Worm (Caenorhabditis elegans) whole organism, midembryonic: ENCODE measurements around the gene nhr-168.

Experiments
- T22C8.4 ChIP-seq: fragments of 200-800 bp; sonication (Bioruptor generic); IDR thresholded peaks from 2 replicates; pipeline ENCODE4 v1.3.6; 2022; ENCODE audit warnings: missing genetic modification characterization, missing compliant biosample characterization
- cog-1 ChIP-seq: sonication (generic microtip); optimal IDR thresholded peaks from 2 replicates; lab custom pipeline; 2016; ENCODE audit warnings: missing genetic modification characterization, missing compliant biosample characterization
- flt-1 ChIP-seq: fragments of 200-800 bp; sonication (Bioruptor generic); IDR thresholded peaks from 2 replicates; pipeline ENCODE4 v1.3.6; 2022; ENCODE audit warnings: missing genetic modification characterization, missing compliant biosample characterization
- klf-2 ChIP-seq: fragments of 200-800 bp; sonication (Bioruptor generic); conservative IDR thresholded peaks from 2 replicates; pipeline ENCODE4 v1.3.6; 2022; ENCODE audit warnings: missing genetic modification reagents, missing genetic modification characterization, missing compliant biosample characterization
- med-1 ChIP-seq: sonication (generic microtip); optimal IDR thresholded peaks from 2 replicates; lab custom pipeline; 2017; ENCODE audit warnings: missing genetic modification characterization, mild to moderate bottlenecking, missing compliant biosample characterization, antibody characterized with exemption, missing genetic modification reagents; ENCODE audit not compliant: insufficient read depth
- ref-1 ChIP-seq: fragments of 200-800 bp; sonication (Bioruptor generic); conservative IDR thresholded peaks from 2 replicates; pipeline ENCODE4 v1.3.6; 2022; ENCODE audit warnings: missing genetic modification reagents, missing genetic modification characterization, missing compliant biosample characterization
- tab-1 ChIP-seq: fragments of 200-800 bp; sonication (Bioruptor generic); IDR thresholded peaks from 2 replicates; pipeline ENCODE4 v1.3.6; 2022; ENCODE audit warnings: missing genetic modification characterization, missing compliant biosample characterization
- ztf-23 ChIP-seq: fragments of 200-800 bp; sonication (Bioruptor generic); IDR thresholded peaks from 2 replicates; pipeline ENCODE4 v1.3.6; 2022; ENCODE audit warnings: missing genetic modification reagents, missing genetic modification characterization, missing compliant biosample characterization
- ztf-29 ChIP-seq: fragments of 200-800 bp; sonication (Bioruptor generic); IDR thresholded peaks from 2 replicates; pipeline ENCODE4 v1.3.6; 2022; ENCODE audit warnings: missing genetic modification reagents, missing genetic modification characterization, missing compliant biosample characterization

DNA sequence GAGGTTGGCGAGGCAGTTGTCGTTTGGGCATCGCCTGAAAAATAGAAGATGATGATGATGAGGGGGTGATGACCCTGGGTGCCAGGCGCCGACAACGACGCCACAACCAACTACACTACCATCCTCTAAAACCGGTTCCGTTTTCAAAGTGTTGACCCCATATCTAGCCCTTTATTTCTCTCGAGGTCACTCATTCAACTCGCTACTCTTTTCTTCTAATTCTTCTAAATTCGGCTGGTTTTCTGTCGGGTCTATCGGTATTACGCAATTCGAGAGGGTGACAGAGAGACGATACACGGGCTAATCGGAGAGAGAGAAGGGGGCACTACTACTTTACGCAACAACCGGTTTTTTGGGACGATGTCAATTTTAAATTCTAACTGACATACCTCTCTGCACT is 37.7 kb upstream of the nhr-168 start:
- TF ChIP-seq ztf-23, result no peak
- TF ChIP-seq ref-1, result no peak
- TF ChIP-seq tab-1 (GFP tag; lab: Robert Waterston, UW), result no peak
- TF ChIP-seq flt-1, result no peak
- no peak for TF ChIP-seq ztf-29 (GFP tag; lab: Robert Waterston, UW)
- no peak for TF ChIP-seq klf-2
- TF ChIP-seq med-1 (GFP tag; lab: Kevin White, UChicago), result no peak
- no peak for TF ChIP-seq cog-1 (tag; lab: Kevin White, UChicago)
- TF ChIP-seq T22C8.4 (GFP tag; lab: Robert Waterston, UW), result no peak
